Worm (Caenorhabditis elegans): Measurements from ENCODE around the gene glo-4.

DNA sequence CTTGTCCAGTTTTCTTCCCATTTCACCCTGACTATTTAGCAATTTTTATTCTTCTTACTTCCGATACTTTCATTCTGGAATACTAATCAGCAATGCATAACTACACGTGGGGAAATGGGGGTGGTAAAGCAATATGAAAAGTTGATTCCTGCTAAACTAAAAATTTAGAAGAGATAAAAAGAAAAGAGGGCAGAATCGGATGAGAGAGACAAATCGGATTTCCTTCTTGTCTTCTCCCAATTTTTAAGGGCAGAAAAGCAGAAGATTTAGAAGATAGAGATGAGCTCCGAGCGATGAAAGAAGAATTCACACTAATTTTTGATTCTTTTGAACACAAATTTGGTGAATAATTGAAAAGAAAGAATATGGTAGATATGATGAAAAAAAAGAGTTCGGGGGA is 49.0 kb downstream of the glo-4 start:
- TF ChIP-seq rcor-1 (GFP tag; IDR thresholded peaks at IDR 0.05) (no peak), tlf-1 (GFP tag; optimal IDR thresholded peaks at IDR 0.05) (no peak), lin-54 (GFP tag; optimal IDR thresholded peaks at IDR 0.05) (no peak)
